Worm (Caenorhabditis elegans) whole organism, mixed stage, embryonic: Measurements from ENCODE around the gene par-5.
A peak's percentile ranks its signal among the peaks of the same experiment; 100 is the strongest.

ENCODE experiments used
- M03D4.4 ChIP-seq: sonication (generic microtip); optimal IDR thresholded peaks from 2 replicates; lab custom pipeline; 2017; ENCODE audit warnings: mild to moderate bottlenecking, missing genetic modification characterization, missing compliant biosample characterization
- blmp-1 ChIP-seq: fragments of 150-350 bp; optimal IDR thresholded peaks from 2 replicates; lab custom pipeline; 2014; ENCODE audit warnings: missing biosample characterization, missing genetic modification characterization
- ceh-39 ChIP-seq: fragments of 150-350 bp; optimal IDR thresholded peaks from 2 replicates; lab custom pipeline; 2014; ENCODE audit warnings: missing biosample characterization, missing genetic modification characterization
- ceh-43 ChIP-seq: fragments of 200-800 bp; sonication (Bioruptor generic); optimal IDR thresholded peaks from 2 replicates; lab custom pipeline; 2018; ENCODE audit warnings: mild to moderate bottlenecking, missing genetic modification characterization, moderate library complexity, missing compliant biosample characterization
- ces-1 ChIP-seq: fragments of 150-350 bp; optimal IDR thresholded peaks from 2 replicates; lab custom pipeline; 2014; ENCODE audit warnings: missing biosample characterization, missing genetic modification reagents, missing genetic modification characterization
- cnd-1 ChIP-seq: fragments of 200-800 bp; sonication (Bioruptor generic); optimal IDR thresholded peaks from 2 replicates; lab custom pipeline; 2018; ENCODE audit warnings: mild to moderate bottlenecking, missing genetic modification characterization, missing compliant biosample characterization
- drap-1 ChIP-seq: fragments of 200-800 bp; sonication (Bioruptor generic); optimal IDR thresholded peaks from 3 replicates; lab custom pipeline; 2018; ENCODE audit warnings: mild to moderate bottlenecking, missing genetic modification characterization, missing compliant biosample characterization
- elt-1 ChIP-seq: sonication (generic microtip); optimal IDR thresholded peaks from 2 replicates; lab custom pipeline; 2017; ENCODE audit warnings: missing genetic modification characterization, mild to moderate bottlenecking, missing compliant biosample characterization, antibody characterized with exemption, moderate library complexity, borderline replicate concordance; ENCODE audit not compliant: insufficient read depth
- elt-3 ChIP-seq: fragments of 150-350 bp; optimal IDR thresholded peaks from 2 replicates; lab custom pipeline; 2014; ENCODE audit warnings: missing biosample characterization, missing genetic modification characterization
- ham-2 ChIP-seq: fragments of 200-800 bp; sonication (Bioruptor generic); optimal IDR thresholded peaks from 2 replicates; lab custom pipeline; 2018; ENCODE audit warnings: mild to moderate bottlenecking, missing genetic modification characterization, missing compliant biosample characterization
- hlh-1 ChIP-seq: fragments of 150-350 bp; optimal IDR thresholded peaks from 2 replicates; lab custom pipeline; 2014; ENCODE audit warnings: missing biosample characterization, missing genetic modification reagents, missing genetic modification characterization
- lin-13 ChIP-seq: fragments of 150-350 bp; optimal IDR thresholded peaks from 2 replicates; lab custom pipeline; 2014; ENCODE audit warnings: missing biosample characterization, missing genetic modification characterization
- lin-32 ChIP-seq: fragments of 200-800 bp; sonication (Bioruptor generic); optimal IDR thresholded peaks from 2 replicates; lab custom pipeline; 2018; ENCODE audit warnings: mild to moderate bottlenecking, missing genetic modification characterization, missing compliant biosample characterization
- mls-2 ChIP-seq: sonication (generic microtip); optimal IDR thresholded peaks from 2 replicates; lab custom pipeline; 2016; ENCODE audit warnings: mild to moderate bottlenecking, missing genetic modification characterization, moderate library complexity, missing compliant biosample characterization
- nhr-12 ChIP-seq: fragments of 150-350 bp; optimal IDR thresholded peaks from 2 replicates; lab custom pipeline; 2014; ENCODE audit warnings: missing biosample characterization, missing genetic modification characterization
- nhr-2 ChIP-seq: fragments of 150-350 bp; optimal IDR thresholded peaks from 2 replicates; lab custom pipeline; 2014; ENCODE audit warnings: missing biosample characterization, missing genetic modification characterization
- nhr-237 ChIP-seq: fragments of 150-350 bp; optimal IDR thresholded peaks from 2 replicates; lab custom pipeline; 2014; ENCODE audit warnings: missing biosample characterization, missing genetic modification characterization
- nhr-76 ChIP-seq: sonication (generic microtip); optimal IDR thresholded peaks from 2 replicates; lab custom pipeline; 2017; ENCODE audit warnings: missing biosample characterization, missing genetic modification characterization
- pha-4 ChIP-seq: fragments of 150-350 bp; optimal IDR thresholded peaks from 2 replicates; lab custom pipeline; 2018; ENCODE audit warnings: missing biosample characterization, missing genetic modification reagents, missing genetic modification characterization
- sem-2 ChIP-seq: fragments of 200-800 bp; sonication (Bioruptor generic); optimal IDR thresholded peaks from 2 replicates; lab custom pipeline; 2018; ENCODE audit warnings: mild to moderate bottlenecking, missing genetic modification characterization, missing compliant biosample characterization
- snpc-4 ChIP-seq: fragments of 150-350 bp; optimal IDR thresholded peaks from 2 replicates; lab custom pipeline; 2014; ENCODE audit warnings: missing biosample characterization, missing genetic modification characterization
- sptf-1 ChIP-seq: sonication (generic microtip); optimal IDR thresholded peaks from 2 replicates; lab custom pipeline; 2017; ENCODE audit warnings: mild to moderate bottlenecking, missing genetic modification characterization, moderate library complexity, missing compliant biosample characterization
- tbx-8 ChIP-seq: fragments of 200-800 bp; sonication (Bioruptor generic); optimal IDR thresholded peaks from 2 replicates; lab custom pipeline; 2018; ENCODE audit warnings: mild to moderate bottlenecking, missing genetic modification characterization, moderate library complexity, missing compliant biosample characterization
- unc-120 ChIP-seq: sonication (generic microtip); optimal IDR thresholded peaks from 2 replicates; lab custom pipeline; 2017; ENCODE audit warnings: missing genetic modification characterization, missing compliant biosample characterization; ENCODE audit not compliant: poor library complexity, severe bottlenecking
- unc-39 ChIP-seq: fragments of 150-350 bp; optimal IDR thresholded peaks from 2 replicates; lab custom pipeline; 2014; ENCODE audit warnings: missing biosample characterization, missing genetic modification characterization
- unc-62 ChIP-seq: fragments of 150-350 bp; optimal IDR thresholded peaks from 2 replicates; lab custom pipeline; 2014; ENCODE audit warnings: missing biosample characterization, missing genetic modification reagents, missing genetic modification characterization
- zip-8 ChIP-seq: fragments of 150-350 bp; optimal IDR thresholded peaks from 2 replicates; lab custom pipeline; 2014; ENCODE audit warnings: missing biosample characterization, missing genetic modification characterization
- ztf-11 ChIP-seq: fragments of 150-350 bp; optimal IDR thresholded peaks from 2 replicates; lab custom pipeline; 2014; ENCODE audit warnings: missing biosample characterization, missing genetic modification characterization

Gene par-5

ce11 chrIV:11799240-11799639 lies 22.5 kb downstream of the par-5 start:
- TF ChIP-seq unc-62 (GFP tag; lab: Kevin White, UChicago) (peak; percentile 58), sem-2 (no peak)
- TF ChIP-seq, all 35 proteins: peak for 1

ce11 chrIV:11796818-11797217 lies 24.9 kb downstream of the par-5 start:
- TF ChIP-seq ces-1, result peak; percentile 60
- no peak for TF ChIP-seq nhr-76 (tag; lab: Kevin White, UChicago)

- TF ChIP-seq ztf-11 (no peak), unc-39 (tag; lab: Kevin White, UChicago) (no peak), hlh-1 (tag; lab: Kevin White, UChicago) (no peak), nhr-12 (no peak), nhr-237 (tag; lab: Kevin White, UChicago) (no peak), snpc-4 (no peak), zip-8 (tag; lab: Kevin White, UChicago) (no peak), unc-120 (tag; lab: Kevin White, UChicago) (no peak), lin-32 (GFP tag; lab: Kevin White, UChicago) (no peak), cnd-1 (tag; lab: Kevin White, UChicago) (no peak), unc-62 (GFP tag; lab: Kevin White, UChicago) (no peak), ceh-39 (tag; lab: Kevin White, UChicago) (no peak), blmp-1 (tag; lab: Kevin White, UChicago) (no peak), nhr-2 (tag; lab: Kevin White, UChicago) (no peak), tbx-8 (GFP tag; lab: Kevin White, UChicago) (no peak), nhr-76 (tag; lab: Kevin White, UChicago) (no peak)
Measured at ce11 chrIV:11795964-11796363, 25.8 kb downstream of the par-5 start.

ce11 chrIV:11793170-11793569 lies 28.6 kb downstream of the par-5 start:
- TF ChIP-seq mls-2 (no peak), ces-1 (peak; percentile 73), elt-1 (tag; lab: Kevin White, UChicago) (no peak), cnd-1 (tag; lab: Kevin White, UChicago) (no peak), ceh-39 (tag; lab: Kevin White, UChicago) (no peak)

- no peak for TF ChIP-seq nhr-2 (tag; lab: Kevin White, UChicago)
- TF ChIP-seq nhr-12, result no peak
- no peak for TF ChIP-seq unc-39 (tag; lab: Kevin White, UChicago)
- TF ChIP-seq ceh-39 (tag; lab: Kevin White, UChicago), result no peak
- no peak for TF ChIP-seq unc-120 (tag; lab: Kevin White, UChicago)
- no peak for TF ChIP-seq unc-62 (GFP tag; lab: Kevin White, UChicago)
- TF ChIP-seq elt-3 (tag; lab: Kevin White, UChicago), result no peak
- TF ChIP-seq ztf-11, result no peak
- TF ChIP-seq hlh-1 (tag; lab: Kevin White, UChicago), result no peak
- TF ChIP-seq sptf-1, result no peak
Measured at ce11 chrIV:11792495-11792894, 29.2 kb downstream of the par-5 start, which contains the start of gene H01G02.3. H01G02.3 (minus strand) TSS chrIV:11792595.

- peak; percentile 92 for TF ChIP-seq ces-1
- no peak for TF ChIP-seq zip-8 (tag; lab: Kevin White, UChicago)
Measured at ce11 chrIV:11788383-11788963, 33.3 kb downstream of the par-5 start.

ce11 chrIV:11787793-11788192 lies 33.9 kb downstream of the par-5 start:
- TF ChIP-seq elt-1 (tag; lab: Kevin White, UChicago), result no peak
- no peak for TF ChIP-seq snpc-4
- no peak for TF ChIP-seq mls-2
- TF ChIP-seq pha-4 (tag; lab: Kevin White, UChicago), result no peak
- no peak for TF ChIP-seq ztf-11
- TF ChIP-seq tbx-8 (GFP tag; lab: Kevin White, UChicago), result no peak
- TF ChIP-seq ham-2, result no peak
- no peak for TF ChIP-seq lin-13 (tag; lab: Kevin White, UChicago)
- no peak for TF ChIP-seq ceh-43 (GFP tag; lab: Kevin White, UChicago)
- TF ChIP-seq unc-120 (tag; lab: Kevin White, UChicago), result no peak
- TF ChIP-seq M03D4.4 (tag; lab: Kevin White, UChicago), result no peak
- TF ChIP-seq drap-1, result no peak
- TF ChIP-seq sptf-1, result no peak
- TF ChIP-seq unc-62 (GFP tag; lab: Kevin White, UChicago), result no peak
